Worm (Caenorhabditis elegans) whole organism, L4 larva: ENCODE measurements around the gene T27A1.2.

ENCODE experiments used
- F26F4.8 ChIP-seq: fragments of 200-800 bp; sonication (Bioruptor generic); conservative IDR thresholded peaks from 2 replicates; pipeline ENCODE4 v1.3.6; 2022; ENCODE audit warnings: missing genetic modification characterization, missing compliant biosample characterization
- F44E2.7 ChIP-seq: fragments of 200-800 bp; sonication (Bioruptor generic); IDR thresholded peaks from 2 replicates; pipeline ENCODE4 v2.1.2; 2022; ENCODE audit warnings: missing genetic modification characterization, missing compliant biosample characterization
- F49E8.2 ChIP-seq: sonication (generic microtip); optimal IDR thresholded peaks from 2 replicates; lab custom pipeline; 2016; ENCODE audit warnings: missing compliant biosample characterization, mild to moderate bottlenecking, missing genetic modification characterization, borderline replicate concordance
- R02D3.7 ChIP-seq: fragments of 150-350 bp; sonication (generic microtip); optimal IDR thresholded peaks from 3 replicates; lab custom pipeline; 2014; ENCODE audit warnings: missing biosample characterization, missing genetic modification characterization
- T26A8.4 ChIP-seq: fragments of 200-800 bp; sonication (Bioruptor generic); IDR thresholded peaks from 2 replicates; pipeline ENCODE4 v1.3.6; 2022; ENCODE audit warnings: missing genetic modification characterization, missing compliant biosample characterization
- aha-1 ChIP-seq: fragments of 150-350 bp; peaks from one replicate; lab custom pipeline; 2014; ENCODE audit warnings: missing biosample characterization, missing genetic modification characterization
- ama-1 ChIP-seq: fragments of 150-350 bp; optimal IDR thresholded peaks from 2 replicates; lab custom pipeline; 2014; ENCODE audit warnings: inconsistent platforms, mixed read lengths
- ceh-28 ChIP-seq: fragments of 150-350 bp; optimal IDR thresholded peaks from 2 replicates; lab custom pipeline; 2014; ENCODE audit warnings: missing biosample characterization, missing genetic modification reagents, missing genetic modification characterization
- ceh-62 ChIP-seq: sonication (generic microtip); optimal IDR thresholded peaks from 2 replicates; lab custom pipeline; 2017; ENCODE audit warnings: missing biosample characterization, missing genetic modification characterization
- ces-1 ChIP-seq: fragments of 150-350 bp; sonication (generic microtip); optimal IDR thresholded peaks from 4 replicates; lab custom pipeline; 2014; ENCODE audit warnings: missing biosample characterization, missing genetic modification reagents, missing genetic modification characterization
- daf-8 ChIP-seq: fragments of 200-800 bp; sonication (Bioruptor generic); IDR thresholded peaks from 2 replicates; pipeline ENCODE4 v1.3.6; 2022; ENCODE audit warnings: missing genetic modification characterization, missing compliant biosample characterization
- dpl-1 ChIP-seq: fragments of 150-350 bp; optimal IDR thresholded peaks from 2 replicates; lab custom pipeline; 2014; ENCODE audit warnings: missing biosample characterization, missing genetic modification reagents, missing genetic modification characterization
- egl-43 ChIP-seq: fragments of 200-800 bp; sonication (Bioruptor generic); IDR thresholded peaks from 2 replicates; pipeline ENCODE4 v1.3.6; 2022; ENCODE audit warnings: missing genetic modification reagents, missing genetic modification characterization, missing compliant biosample characterization
- fos-1 ChIP-seq: fragments of 150-350 bp; optimal IDR thresholded peaks from 2 replicates; lab custom pipeline; 2014; ENCODE audit warnings: missing biosample characterization, missing genetic modification characterization
- lin-39 ChIP-seq: fragments of 150-350 bp; optimal IDR thresholded peaks from 2 replicates; lab custom pipeline; 2014; ENCODE audit warnings: missing biosample characterization, missing genetic modification reagents, missing genetic modification characterization
- lsy-2 ChIP-seq, 2 experiments: fragments of 150-350 bp in 1 of 2; sonication (generic microtip) in 1 of 2; optimal IDR thresholded peaks; 2 replicates each; lab custom pipeline; 2014 to 2017; ENCODE audit warnings: missing biosample characterization in 2 of 2, missing genetic modification characterization in 2 of 2
- mes-2 ChIP-seq: sonication (generic microtip); optimal IDR thresholded peaks from 2 replicates; lab custom pipeline; 2016; ENCODE audit warnings: missing genotype, mild to moderate bottlenecking, missing genetic modification characterization, missing compliant biosample characterization; ENCODE audit not compliant: poor library complexity, severe bottlenecking
- nhr-102 ChIP-seq: sonication (generic microtip); optimal IDR thresholded peaks from 2 replicates; lab custom pipeline; 2016; ENCODE audit warnings: mild to moderate bottlenecking, missing genetic modification characterization, moderate library complexity, missing compliant biosample characterization
- nhr-111 ChIP-seq: fragments of 200-800 bp; sonication (Bioruptor generic); optimal IDR thresholded peaks from 2 replicates; lab custom pipeline; 2018; ENCODE audit warnings: mild to moderate bottlenecking, missing genetic modification characterization, missing compliant biosample characterization
- nhr-25 ChIP-seq: sonication (generic microtip); optimal IDR thresholded peaks from 2 replicates; lab custom pipeline; 2017; ENCODE audit warnings: missing genetic modification characterization, mild to moderate bottlenecking, missing compliant biosample characterization, antibody characterized with exemption, moderate library complexity, borderline replicate concordance; ENCODE audit not compliant: insufficient read depth
- nhr-28 ChIP-seq: fragments of 150-350 bp; optimal IDR thresholded peaks from 2 replicates; lab custom pipeline; 2014; ENCODE audit warnings: missing biosample characterization, missing genetic modification characterization
- nhr-41 ChIP-seq: fragments of 200-800 bp; sonication (Bioruptor generic); IDR thresholded peaks from 2 replicates; pipeline ENCODE4 v1.3.6; 2022; ENCODE audit warnings: missing genetic modification reagents, missing genetic modification characterization, missing compliant biosample characterization
- rbr-2 ChIP-seq: sonication (generic microtip); optimal IDR thresholded peaks from 2 replicates; lab custom pipeline; 2016; ENCODE audit warnings: missing genotype, missing genetic modification characterization, missing compliant biosample characterization
- set-16 ChIP-seq: fragments of 200-800 bp; sonication (Bioruptor generic); IDR thresholded peaks from 2 replicates; pipeline ENCODE4 v1.3.6; 2022; ENCODE audit warnings: missing genetic modification reagents, missing genetic modification characterization, missing compliant biosample characterization
- snpc-1.2 ChIP-seq: fragments of 200-800 bp; sonication (Bioruptor generic); IDR thresholded peaks from 2 replicates; pipeline ENCODE4 v1.3.6; 2022; ENCODE audit warnings: missing genetic modification reagents, missing genetic modification characterization, missing compliant biosample characterization
- unc-62 ChIP-seq, 3 experiments: fragments of 150-350 bp in 1 of 3; sonication (generic microtip); optimal IDR thresholded peaks in 2 of 3; peaks in 1 of 3; 1 replicate in 1 of 3; 2 replicates in 2 of 3; lab custom pipeline; 2014 to 2017; ENCODE audit warnings: missing biosample characterization in 3 of 3, missing genetic modification characterization in 3 of 3, missing genetic modification reagents in 3 of 3, missing genotype in 1 of 3
- zip-11 ChIP-seq: fragments of 200-800 bp; sonication (Bioruptor generic); IDR thresholded peaks from 2 replicates; pipeline ENCODE4 v1.3.6; 2022; ENCODE audit warnings: missing genetic modification characterization, missing compliant biosample characterization
- ztf-7 ChIP-seq: fragments of 150-350 bp; optimal IDR thresholded peaks from 2 replicates; lab custom pipeline; 2014; ENCODE audit warnings: missing biosample characterization, missing genetic modification characterization

T27A1.2 gene

DNA sequence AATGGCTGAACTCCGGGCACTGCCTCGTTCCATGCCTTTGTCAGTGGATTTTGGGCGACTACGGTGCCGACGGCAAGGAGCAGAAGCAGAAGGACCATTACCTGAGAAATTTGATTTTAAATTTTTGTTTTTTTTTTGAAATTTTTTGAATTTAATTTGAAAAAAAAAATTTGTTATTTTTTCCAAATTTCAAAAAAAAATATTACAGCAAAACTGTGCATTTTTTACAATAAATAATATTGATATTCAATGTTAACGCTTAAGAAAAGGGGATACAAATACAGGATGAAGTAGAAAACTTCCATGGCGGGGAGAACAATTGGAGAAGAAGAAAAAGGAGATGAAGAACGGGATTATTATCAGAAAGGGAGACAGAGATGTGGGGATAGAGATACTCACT, 35.3 kb upstream of the T27A1.2 start, which contains the start of gene mlt-8:
Gene mlt-8, minus strand, starts transcription at position 101 of the 400 bp plus-strand sequence.
- no peak for TF ChIP-seq nhr-111 (GFP tag; lab: Kevin White, UChicago)
- TF ChIP-seq set-16: peak; percentile 7; the same call in 1 of the 2 replicates

DNA sequence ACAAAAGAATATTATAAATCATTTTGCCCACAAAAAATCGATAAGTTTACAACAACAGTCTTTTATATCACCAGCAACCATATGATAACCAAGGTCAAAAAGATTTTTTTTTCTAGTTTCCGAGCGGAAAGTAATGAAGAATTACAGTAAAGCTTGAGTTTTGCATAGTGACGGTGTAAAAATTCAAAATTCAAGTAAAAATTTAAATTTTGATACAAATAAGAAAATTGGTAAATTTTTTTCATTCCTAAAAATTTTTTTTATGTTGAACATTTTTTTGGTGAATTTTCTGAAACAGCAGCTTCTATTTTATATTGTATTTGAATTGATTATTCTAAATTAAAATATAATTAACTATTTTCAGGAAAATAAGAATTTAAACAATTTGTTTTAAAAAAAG, 32.1 kb upstream of the T27A1.2 start, which contains the start of gene W08F4.5:
Gene W08F4.5, minus strand, starts transcription at position 101 of the 400 bp plus-strand sequence.
- no peak for TF ChIP-seq F44E2.7
- TF ChIP-seq nhr-102 (tag; lab: Kevin White, UChicago): peak; percentile 10
- no peak for TF ChIP-seq R02D3.7 (tag; lab: Kevin White, UChicago)
- no peak for TF ChIP-seq ztf-7 (tag; lab: Kevin White, UChicago)
- TF ChIP-seq daf-8 (GFP tag; lab: Robert Waterston, UW): no peak
- no peak for TF ChIP-seq ama-1 (lab: Kevin White, UChicago)
- no peak for TF ChIP-seq fos-1 (tag; lab: Kevin White, UChicago)
- TF ChIP-seq ceh-62 (tag; lab: Kevin White, UChicago): no peak

DNA sequence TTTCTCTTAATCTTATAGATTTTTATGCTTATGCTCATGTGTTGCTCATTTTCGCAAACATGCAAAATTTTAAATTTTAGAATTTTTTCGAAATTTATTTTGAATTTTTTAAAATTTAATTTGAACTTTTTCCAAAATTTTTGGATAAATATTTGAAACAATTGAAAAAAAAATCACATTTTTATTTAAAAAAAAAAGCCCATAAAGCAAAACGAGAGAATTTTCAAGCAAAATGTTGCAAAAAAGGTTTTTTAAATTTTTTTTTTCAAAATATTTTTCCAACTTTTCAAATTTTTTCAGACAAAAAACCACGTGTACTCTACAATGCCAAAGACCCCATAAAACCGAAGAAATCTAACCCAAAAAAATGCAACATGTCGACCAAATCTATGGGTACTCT, 19.5 kb upstream of the T27A1.2 start, which contains the start of the genes C09E8.1 and C09E8.6:
Gene C09E8.1, plus strand, starts transcription at position 301 of the 400 bp plus-strand sequence.
Gene C09E8.6, plus strand, starts transcription at position 313 of the 400 bp plus-strand sequence.
- TF ChIP-seq mes-2: no peak
- TF ChIP-seq unc-62 (GFP tag; optimal IDR thresholded peaks at IDR 0.05 in 1 of 2; lab: Kevin White, UChicago): peak in 1 of 2 experiments; percentile 6
- no peak for TF ChIP-seq unc-62 (tag; optimal IDR thresholded peaks at IDR 0.05; lab: Kevin White, UChicago)
- TF ChIP-seq dpl-1 (GFP tag; lab: Kevin White, UChicago): no peak
- TF ChIP-seq F49E8.2 (tag; lab: Kevin White, UChicago): no peak

DNA sequence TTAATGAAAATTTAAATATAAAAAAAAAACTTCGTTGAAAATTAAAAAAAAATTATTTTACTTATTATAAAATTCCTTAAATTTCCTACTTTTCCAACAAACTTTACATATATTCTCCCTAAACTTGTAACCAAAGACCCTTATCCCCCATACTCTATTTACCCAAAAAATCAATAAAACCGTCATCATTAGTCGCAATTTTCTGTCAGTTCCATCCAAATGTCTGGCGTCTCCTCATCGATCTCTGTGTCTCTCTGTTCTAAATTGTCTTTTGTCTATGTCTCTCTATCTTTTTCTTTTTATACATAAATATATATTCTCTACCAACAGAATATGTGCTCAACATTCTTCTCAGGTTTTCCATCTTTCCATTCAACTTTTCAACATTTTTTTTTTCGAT, 18.7 kb upstream of the T27A1.2 start:
- no peak for TF ChIP-seq egl-43 (GFP tag; lab: Robert Waterston, UW)
- TF ChIP-seq T26A8.4: 0 out of 2 replicates have a peak, but pooled peaks have one; percentile 8
- TF ChIP-seq ztf-7 (tag; lab: Kevin White, UChicago): no peak
- TF ChIP-seq F26F4.8 (GFP tag; lab: Robert Waterston, UW): no peak
- TF ChIP-seq zip-11 (GFP tag; lab: Robert Waterston, UW): no peak
- no peak for TF ChIP-seq aha-1 (tag; lab: Kevin White, UChicago)
- TF ChIP-seq ceh-62 (tag; lab: Kevin White, UChicago): no peak
- TF ChIP-seq rbr-2 (tag; lab: Kevin White, UChicago): no peak
- TF ChIP-seq lin-39 (tag; lab: Kevin White, UChicago): no peak
- TF ChIP-seq mes-2: no peak
- TF ChIP-seq snpc-1.2: no peak
- peak; percentile 34 for TF ChIP-seq ceh-28 (tag; lab: Kevin White, UChicago)
- TF ChIP-seq nhr-41 (GFP tag; lab: Robert Waterston, UW): no peak
- TF ChIP-seq lsy-2 (tag; optimal IDR thresholded peaks at IDR 0.05; lab: Kevin White, UChicago): peak in 1 of 2 experiments; percentile 25
- no peak for TF ChIP-seq ces-1 (GFP tag; lab: Kevin White, UChicago)

DNA sequence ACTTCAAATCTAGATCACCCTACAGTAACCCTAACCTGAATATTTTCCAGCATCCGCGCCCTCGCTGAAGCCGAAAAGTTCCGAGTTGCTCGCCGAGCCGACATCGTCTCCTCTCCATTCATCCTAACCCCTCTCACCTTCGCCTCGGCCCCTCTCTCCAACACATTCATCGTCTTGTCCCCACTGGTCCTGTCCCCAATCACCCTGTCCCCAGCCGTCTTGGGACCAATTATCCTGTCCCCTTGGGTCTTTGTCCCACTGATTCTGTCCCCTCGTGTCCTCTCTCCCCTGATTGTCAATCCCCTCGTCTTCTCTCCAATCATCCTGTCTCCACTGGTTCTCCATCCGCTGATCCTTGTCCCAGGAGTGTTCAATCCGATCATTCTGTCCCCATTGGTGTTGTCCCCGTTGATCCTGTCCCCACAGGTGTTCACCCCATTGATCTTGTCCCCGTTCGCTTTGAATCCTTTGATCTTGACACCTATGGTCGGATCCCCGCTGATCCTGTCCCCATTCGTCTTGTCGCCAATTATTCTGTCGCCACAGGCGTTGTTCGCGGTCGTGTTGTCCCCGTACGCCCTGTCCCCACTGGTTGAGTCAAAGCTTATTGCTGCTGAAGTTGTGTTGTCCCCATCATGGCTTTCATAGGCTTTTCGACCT, 14.7 kb upstream of the T27A1.2 start, which contains the start of gene lips-7:
Gene lips-7, plus strand, starts transcription at position 610 of the 660 bp plus-strand sequence.
- TF ChIP-seq unc-62 (GFP tag; optimal IDR thresholded peaks at IDR 0.05 in 1 of 2; lab: Kevin White, UChicago) (peak in 1 of 2 experiments; percentile 84), unc-62 (tag; optimal IDR thresholded peaks at IDR 0.05; lab: Kevin White, UChicago) (no peak), F26F4.8 (GFP tag; lab: Robert Waterston, UW) (0 out of 2 replicates have a peak, but pooled peaks have one; percentile 44), nhr-28 (tag; lab: Kevin White, UChicago) (no peak), nhr-25 (tag; lab: Kevin White, UChicago) (no peak), set-16 (peak; percentile 74), nhr-111 (GFP tag; lab: Kevin White, UChicago) (peak; percentile 23), aha-1 (tag; lab: Kevin White, UChicago) (peak; percentile 20)
